Fruit fly (Drosophila melanogaster) whole organism, embryonic: ENCODE measurements around the gene mbm.
A peak's percentile ranks its signal among the peaks of the same experiment; 100 is the strongest.

Source experiments
- Adf1 ChIP-seq: fragments of 200-800 bp; sonication (Bioruptor generic); IDR thresholded peaks from 2 replicates; pipeline ENCODE4 v1.3.6; 2022; ENCODE audit warnings: missing biosample characterization, missing genetic modification characterization
- B-H2 ChIP-seq: fragments of 200-800 bp; sonication (Bioruptor generic); optimal IDR thresholded peaks from 2 replicates; lab custom pipeline; 2018; ENCODE audit warnings: missing biosample characterization, mild to moderate bottlenecking, missing genetic modification characterization
- Blimp-1 ChIP-seq: fragments of 200-800 bp; sonication (Bioruptor generic); optimal IDR thresholded peaks from 3 replicates; lab custom pipeline; 2018; ENCODE audit warnings: missing biosample characterization, missing genetic modification characterization, mild to moderate bottlenecking, moderate library complexity, missing genetic modification reagents
- BtbVII ChIP-seq: fragments of 200-800 bp; sonication (Bioruptor generic); optimal IDR thresholded peaks from 3 replicates; lab custom pipeline; 2017; ENCODE audit warnings: missing biosample characterization, mild to moderate bottlenecking, missing genetic modification characterization
- Bteb2 ChIP-seq: fragments of 200-800 bp; sonication (Bioruptor generic); optimal IDR thresholded peaks from 2 replicates; lab custom pipeline; 2016; ENCODE audit warnings: missing biosample characterization, missing genetic modification characterization
- C15 ChIP-seq: fragments of 200-800 bp; sonication (Bioruptor generic); IDR thresholded peaks from 3 replicates; pipeline ENCODE4 v1.3.6; 2022; ENCODE audit warnings: missing biosample characterization, missing genetic modification characterization
- CG10147 ChIP-seq: fragments of 200-800 bp; sonication (Bioruptor generic); optimal IDR thresholded peaks from 2 replicates; lab custom pipeline; 2019; ENCODE audit warnings: missing biosample characterization, mild to moderate bottlenecking, missing genetic modification characterization, moderate library complexity
- CG10267 ChIP-seq: fragments of 200-800 bp; sonication (Bioruptor generic); optimal IDR thresholded peaks from 2 replicates; lab custom pipeline; 2018; ENCODE audit warnings: missing biosample characterization, mild to moderate bottlenecking, missing genetic modification characterization, moderate library complexity
- CG11398 ChIP-seq: fragments of 200-800 bp; sonication (Bioruptor generic); optimal IDR thresholded peaks from 2 replicates; lab custom pipeline; 2016; ENCODE audit warnings: missing biosample characterization, missing genetic modification characterization
- CG12104 ChIP-seq: fragments of 200-800 bp; sonication (Bioruptor generic); optimal IDR thresholded peaks from 3 replicates; lab custom pipeline; 2016; ENCODE audit warnings: missing biosample characterization, missing genetic modification characterization
- CG12659 ChIP-seq: fragments of 200-800 bp; sonication (Bioruptor generic); optimal IDR thresholded peaks from 3 replicates; lab custom pipeline; 2017; ENCODE audit warnings: mild to moderate bottlenecking, missing biosample characterization, missing genetic modification reagents, missing genetic modification characterization
- CG12744 ChIP-seq: fragments of 200-800 bp; sonication (Bioruptor generic); optimal IDR thresholded peaks from 2 replicates; lab custom pipeline; 2016; ENCODE audit warnings: missing biosample characterization, missing genetic modification characterization
- CG14441 ChIP-seq: fragments of 200-800 bp; sonication (Bioruptor generic); IDR thresholded peaks from 2 replicates; pipeline ENCODE4 v1.3.6; 2022; ENCODE audit warnings: missing biosample characterization, missing genetic modification characterization
- CG15011 ChIP-seq: fragments of 200-800 bp; sonication (Bioruptor generic); optimal IDR thresholded peaks from 3 replicates; lab custom pipeline; 2018; ENCODE audit warnings: missing biosample characterization, mild to moderate bottlenecking, missing genetic modification characterization
- CG15696 ChIP-seq: fragments of 200-800 bp; sonication (Bioruptor generic); optimal IDR thresholded peaks from 2 replicates; lab custom pipeline; 2019; ENCODE audit warnings: missing biosample characterization, mild to moderate bottlenecking, missing genetic modification characterization, moderate library complexity
- CG1602 ChIP-seq: fragments of 200-800 bp; sonication (Bioruptor generic); optimal IDR thresholded peaks from 3 replicates; lab custom pipeline; 2016; ENCODE audit warnings: missing biosample characterization, missing genetic modification characterization
- CG16813 ChIP-seq: fragments of 200-800 bp; sonication (Bioruptor generic); IDR thresholded peaks from 3 replicates; pipeline ENCODE4 v1.3.6; 2022; ENCODE audit warnings: missing biosample characterization, missing genetic modification characterization; ENCODE audit not compliant: partially characterized antibody
- CG17328 ChIP-seq: fragments of 200-800 bp; sonication (Bioruptor generic); IDR thresholded peaks from 2 replicates; pipeline ENCODE4 v1.3.6; 2022; ENCODE audit warnings: missing biosample characterization, missing genetic modification characterization
- CG34422 ChIP-seq: fragments of 200-800 bp; sonication (Bioruptor generic); IDR thresholded peaks from 3 replicates; pipeline ENCODE4 v1.3.6; 2022; ENCODE audit warnings: missing biosample characterization, missing genetic modification characterization
- CG3726 ChIP-seq: fragments of 200-800 bp; sonication (Bioruptor generic); IDR thresholded peaks from 3 replicates; pipeline ENCODE4, ENCODE4 v1.3.6; 2022; ENCODE audit warnings: missing biosample characterization, missing genetic modification characterization
- CG3995 ChIP-seq: fragments of 200-800 bp; sonication (Bioruptor generic); optimal IDR thresholded peaks from 3 replicates; lab custom pipeline; 2016; ENCODE audit warnings: missing biosample characterization, missing genetic modification characterization
- CG4282 ChIP-seq: fragments of 200-800 bp; sonication (Bioruptor generic); optimal IDR thresholded peaks from 2 replicates; lab custom pipeline; 2016; ENCODE audit warnings: missing biosample characterization, missing genetic modification characterization
- CG4424 ChIP-seq: fragments of 200-800 bp; sonication (Bioruptor generic); optimal IDR thresholded peaks from 3 replicates; lab custom pipeline; 2016; ENCODE audit warnings: missing biosample characterization, missing genetic modification characterization
- CG7271 ChIP-seq: fragments of 200-800 bp; sonication (Bioruptor generic); optimal IDR thresholded peaks from 2 replicates; lab custom pipeline; 2018; ENCODE audit warnings: missing biosample characterization, mild to moderate bottlenecking, missing genetic modification characterization, moderate library complexity
- CG8089 ChIP-seq: fragments of 200-800 bp; sonication (Bioruptor generic); optimal IDR thresholded peaks from 3 replicates; lab custom pipeline; 2016; ENCODE audit warnings: missing biosample characterization, missing genetic modification characterization
- CG9876 ChIP-seq: fragments of 200-800 bp; sonication (Bioruptor generic); optimal IDR thresholded peaks from 2 replicates; lab custom pipeline; 2016; ENCODE audit warnings: missing biosample characterization, missing genetic modification characterization
- D19B ChIP-seq: fragments of 200-800 bp; sonication (Bioruptor generic); optimal IDR thresholded peaks from 2 replicates; lab custom pipeline; 2017; ENCODE audit warnings: missing biosample characterization, mild to moderate bottlenecking, missing genetic modification characterization
- Max ChIP-seq: fragments of 200-800 bp; sonication (Bioruptor generic); optimal IDR thresholded peaks from 2 replicates; lab custom pipeline; 2016; ENCODE audit warnings: missing biosample characterization, mild to moderate bottlenecking, missing genetic modification characterization
- NFAT ChIP-seq: fragments of 200-800 bp; sonication (Bioruptor generic); IDR thresholded peaks from 2 replicates; pipeline ENCODE4 v1.3.6; 2022; ENCODE audit warnings: missing biosample characterization, missing genetic modification characterization
- Nf-YC ChIP-seq: fragments of 200-800 bp; optimal IDR thresholded peaks from 3 replicates; lab custom pipeline; 2019; ENCODE audit warnings: missing biosample characterization, mild to moderate bottlenecking, missing genetic modification characterization, moderate library complexity
- NfI ChIP-seq: fragments of 200-800 bp; sonication (Bioruptor generic); optimal IDR thresholded peaks from 3 replicates; lab custom pipeline; 2018; ENCODE audit warnings: missing biosample characterization, mild to moderate bottlenecking, missing genetic modification characterization, moderate library complexity
- Oaz ChIP-seq: fragments of 200-800 bp; sonication (Bioruptor generic); IDR thresholded peaks from 2 replicates; pipeline ENCODE4 v1.3.6; 2022; ENCODE audit warnings: missing biosample characterization, missing genetic modification characterization
- Pdp1 ChIP-seq, 2 experiments: fragments of 200-800 bp; sonication (Bioruptor generic); optimal IDR thresholded peaks; 3 replicates each; lab custom pipeline; 2016; ENCODE audit warnings: missing biosample characterization in 2 of 2, missing genetic modification characterization in 2 of 2, mild to moderate bottlenecking in 1 of 2, moderate library complexity in 1 of 2
- Side ChIP-seq: fragments of 200-800 bp; sonication (Bioruptor generic); optimal IDR thresholded peaks from 2 replicates; lab custom pipeline; 2016; ENCODE audit warnings: missing biosample characterization, missing genetic modification characterization
- Sry-β ChIP-seq: fragments of 200-800 bp; sonication (Bioruptor generic); optimal IDR thresholded peaks from 2 replicates; lab custom pipeline; 2018; ENCODE audit warnings: missing biosample characterization, mild to moderate bottlenecking, missing genetic modification characterization, moderate library complexity
- TFAM ChIP-seq: fragments of 200-800 bp; sonication (Bioruptor generic); optimal IDR thresholded peaks from 2 replicates; lab custom pipeline; 2017; ENCODE audit warnings: missing biosample characterization, missing genetic modification characterization, inconsistent platforms
- amos ChIP-seq: fragments of 200-800 bp; sonication (Bioruptor generic); IDR thresholded peaks from 2 replicates; pipeline ENCODE4 v1.3.6; 2022; ENCODE audit warnings: missing biosample characterization, missing genetic modification characterization; ENCODE audit not compliant: partially characterized antibody
- chm ChIP-seq: fragments of 200-800 bp; sonication (Bioruptor generic); IDR thresholded peaks from 2 replicates; pipeline ENCODE4 v1.3.6; 2022; ENCODE audit warnings: missing biosample characterization, missing genetic modification characterization
- croc ChIP-seq: fragments of 200-800 bp; sonication (Bioruptor generic); conservative IDR thresholded peaks from 3 replicates; pipeline ENCODE4 v1.3.6; 2022; ENCODE audit warnings: missing biosample characterization, missing genetic modification characterization
- dysf ChIP-seq: fragments of 200-800 bp; sonication (Bioruptor generic); IDR thresholded peaks from 3 replicates; pipeline ENCODE4 v1.3.6; 2022; ENCODE audit warnings: missing biosample characterization, missing genetic modification characterization
- emc ChIP-seq: fragments of 200-800 bp; sonication (Bioruptor generic); optimal IDR thresholded peaks from 2 replicates; lab custom pipeline; 2016; ENCODE audit warnings: missing biosample characterization, missing genetic modification characterization
- gro ChIP-seq: fragments of 200-800 bp; sonication (Bioruptor generic); optimal IDR thresholded peaks from 2 replicates; lab custom pipeline; 2016; ENCODE audit warnings: missing biosample characterization, missing genetic modification characterization
- lov ChIP-seq, 2 experiments: fragments of 200-800 bp in 1 of 2; fragments of >200 bp in 1 of 2; sonication (Bioruptor generic) in 1 of 2; IDR thresholded peaks in 1 of 2; optimal IDR thresholded peaks in 1 of 2; 2 replicates in 1 of 2; 3 replicates in 1 of 2; pipeline versions ENCODE4 v1.3.6 to Lab custom; 2017 to 2022; ENCODE audit warnings: missing biosample characterization in 1 of 2, missing genetic modification characterization in 1 of 2
- mam ChIP-seq: fragments of 200-800 bp; sonication (Bioruptor generic); optimal IDR thresholded peaks from 3 replicates; lab custom pipeline; 2016; ENCODE audit warnings: missing biosample characterization, missing genetic modification characterization
- rib ChIP-seq: fragments of 200-800 bp; sonication (Bioruptor generic); IDR thresholded peaks from 2 replicates; pipeline ENCODE4 v1.3.6; 2022; ENCODE audit warnings: missing biosample characterization, missing genetic modification characterization
- sc ChIP-seq, 3 experiments: fragments of >200 bp in 2 of 3; fragments of 200-800 bp in 1 of 3; sonication (Bioruptor generic) in 1 of 3; optimal IDR thresholded peaks; 2 replicates in 2 of 3; 3 replicates in 1 of 3; lab custom pipeline; 2017; ENCODE audit warnings: mild to moderate bottlenecking in 1 of 3, missing biosample characterization in 1 of 3, missing genetic modification characterization in 1 of 3, missing genetic modification reagents in 1 of 3
- slou ChIP-seq: fragments of 200-800 bp; sonication (Bioruptor generic); optimal IDR thresholded peaks from 3 replicates; lab custom pipeline; 2016; ENCODE audit warnings: missing biosample characterization, missing genetic modification characterization
- tin ChIP-seq: fragments of 200-800 bp; sonication (Bioruptor generic); optimal IDR thresholded peaks from 3 replicates; lab custom pipeline; 2016; ENCODE audit warnings: missing biosample characterization, missing genetic modification characterization
- trem ChIP-seq: fragments of 200-800 bp; optimal IDR thresholded peaks from 3 replicates; lab custom pipeline; 2019; ENCODE audit warnings: missing biosample characterization, mild to moderate bottlenecking, missing genetic modification characterization, moderate library complexity
- wdn ChIP-seq: fragments of 200-800 bp; sonication (Bioruptor generic); IDR thresholded peaks from 2 replicates; pipeline ENCODE4 v1.3.6; 2022; ENCODE audit warnings: missing biosample characterization, missing genetic modification characterization

The mbm gene

dm6 chr2L:289044-289443, 15.5 kb upstream of the mbm start, which contains the start of gene Amnionless:
Gene Amnionless, minus strand, starts transcription at chr2L:289144.
- TF ChIP-seq amos (GFP tag; lab: Robert Waterston, UW) (no peak), CG9876 (GFP tag; lab: Kevin White, UChicago) (no peak), CG10147 (GFP tag; lab: Kevin White, UChicago) (no peak), lov (optimal IDR thresholded peaks at IDR 0.05; lab: Kevin White, UChicago) (no peak), lov (GFP tag; IDR thresholded peaks at IDR 0.05; lab: Robert Waterston, UW) (no peak), CG11398 (GFP tag; lab: Kevin White, UChicago) (no peak), TFAM (GFP tag; lab: Kevin White, UChicago) (no peak), CG12104 (no peak), CG34422 (no peak), Blimp-1 (GFP tag; lab: Kevin White, UChicago) (no peak), CG12659 (no peak), CG4424 (GFP tag; lab: Kevin White, UChicago) (no peak), CG16813 (GFP tag; lab: Robert Waterston, UW) (no peak), CG3726 (no peak), Adf1 (no peak), C15 (GFP tag; lab: Robert Waterston, UW) (no peak), CG3995 (GFP tag; lab: Kevin White, UChicago) (no peak)

DNA sequence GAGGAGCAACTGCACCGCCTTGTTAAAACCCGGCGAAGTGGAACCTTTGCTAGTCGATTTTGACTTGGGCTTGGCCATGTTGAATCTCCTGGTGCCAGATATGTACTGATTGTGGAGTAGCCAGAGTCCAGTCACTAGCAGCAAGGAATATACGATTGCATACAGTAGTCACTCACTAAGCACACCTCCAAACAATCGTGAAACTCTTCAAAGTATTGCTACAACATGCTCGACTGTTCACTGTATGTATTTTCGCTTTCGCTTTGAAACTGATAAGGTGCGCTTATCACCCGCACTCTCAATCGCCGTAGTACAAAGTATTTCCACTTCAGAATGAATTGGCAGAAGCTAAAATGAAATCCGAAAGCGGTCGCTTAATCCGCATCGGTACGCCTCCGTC, 12.9 kb upstream of the mbm start:
- TF ChIP-seq slou (GFP tag; lab: Kevin White, UChicago) (no peak), rib (peak; percentile 69; the same call in 1 of the 2 replicates), Pdp1 (GFP tag; optimal IDR thresholded peaks at IDR 0.05; lab: Kevin White, UChicago) (peak; percentile 46 to 71), wdn (GFP tag; lab: Robert Waterston, UW) (peak; percentile 56; the same call in 1 of the 2 replicates), CG15696 (tag; lab: Kevin White, UChicago) (peak; percentile 15), CG7271 (tag; lab: Kevin White, UChicago) (no peak), CG4282 (GFP tag; lab: Kevin White, UChicago) (no peak), CG1602 (GFP tag; lab: Kevin White, UChicago) (no peak), Oaz (GFP tag; lab: Robert Waterston, UW) (no peak), Sry-β (GFP tag; lab: Kevin White, UChicago) (no peak), emc (no peak), tin (peak; percentile 61), croc (GFP tag; lab: Robert Waterston, UW) (no peak), Nf-YC (no peak), CG10267 (tag; lab: Kevin White, UChicago) (no peak), CG11398 (GFP tag; lab: Kevin White, UChicago) (peak; percentile 44), Max (peak; percentile 41), CG14441 (GFP tag; lab: Robert Waterston, UW) (peak; percentile 77), gro (GFP tag; lab: Kevin White, UChicago) (peak; percentile 78), CG12744 (GFP tag; lab: Kevin White, UChicago) (peak; percentile 54), mam (peak; percentile 84), Side (peak; percentile 34), sc (optimal IDR thresholded peaks at IDR 0.05; lab: Kevin White, UChicago) (no peak), sc (GFP tag; optimal IDR thresholded peaks at IDR 0.05; lab: Kevin White, UChicago) (no peak), D19B (GFP tag; lab: Kevin White, UChicago) (peak; percentile 49), CG17328 (GFP tag; lab: Robert Waterston, UW) (peak; percentile 61), NfI (GFP tag; lab: Kevin White, UChicago) (peak; percentile 65), dysf (peak; percentile 75), CG8089 (GFP tag; lab: Kevin White, UChicago) (peak; percentile 13), NFAT (GFP tag; lab: Robert Waterston, UW) (peak; percentile 80), B-H2 (GFP tag; lab: Kevin White, UChicago) (peak; percentile 87), CG15011 (no peak), BtbVII (GFP tag; lab: Kevin White, UChicago) (peak; percentile 69), trem (tag; lab: Kevin White, UChicago) (no peak), Bteb2 (GFP tag; lab: Kevin White, UChicago) (peak; percentile 53), chm (GFP tag; lab: Robert Waterston, UW) (peak; percentile 86)
